Worm (Caenorhabditis elegans) whole organism, L4/young adult: ENCODE results near the gene Y50E8A.2.

ENCODE experiments used
- W03F9.2 ChIP-seq: fragments of 150-350 bp; optimal IDR thresholded peaks from 2 replicates; lab custom pipeline; 2014; ENCODE audit warnings: missing biosample characterization, missing genetic modification characterization
- dao-5 ChIP-seq: sonication (generic microtip); optimal IDR thresholded peaks from 2 replicates; lab custom pipeline; 2016; ENCODE audit warnings: missing genotype, missing genetic modification characterization, moderate library complexity, missing compliant biosample characterization
- him-1 ChIP-seq: sonication (generic microtip); optimal IDR thresholded peaks from 2 replicates; lab custom pipeline; 2016; ENCODE audit warnings: missing genotype, missing genetic modification reagents, missing genetic modification characterization, missing compliant biosample characterization

ce11 chrV:14748608-14749137 is 20.0 kb upstream of the Y50E8A.2 start, which contains the start of the genes lipl-8 and Y50E8A.22:
- TF ChIP-seq W03F9.2 (tag; lab: Kevin White, UChicago), result no peak
- TF ChIP-seq him-1 (tag; lab: Kevin White, UChicago), result no peak
- no peak for TF ChIP-seq dao-5 (tag; lab: Kevin White, UChicago)
